Worm (Caenorhabditis elegans): ENCODE data around the gene asp-3.

DNA sequence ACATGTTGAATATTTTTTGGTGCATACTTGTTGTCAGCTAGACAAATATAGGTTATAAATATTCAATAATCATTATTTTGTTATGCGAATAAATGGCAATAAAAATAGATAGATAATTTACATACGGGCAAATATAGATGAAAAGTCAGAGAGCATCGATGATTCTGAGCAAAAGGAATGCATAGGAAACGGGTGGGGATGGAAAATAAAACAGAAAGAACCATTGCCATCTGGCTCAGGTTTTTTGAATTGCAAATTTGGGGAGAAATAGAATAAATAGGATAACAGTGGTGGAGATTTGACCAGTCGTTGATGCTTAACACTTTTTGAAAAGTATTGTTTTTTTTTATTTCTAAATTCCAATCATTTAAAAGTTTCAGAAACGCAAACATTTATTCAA is 8.0 kb upstream of the asp-3 start, which contains the start of gene idpp-6:
- no peak for TF ChIP-seq med-1 (GFP tag; optimal IDR thresholded peaks at IDR 0.05; ENCODE audit: insufficient read depth)
- no peak for TF ChIP-seq ref-1 (GFP tag; conservative IDR thresholded peaks at IDR 0.05)
- no peak for TF ChIP-seq flt-1 (GFP tag; IDR thresholded peaks at IDR 0.05)
- TF ChIP-seq klf-2 (GFP tag; conservative IDR thresholded peaks at IDR 0.05) = no peak
- TF ChIP-seq tab-1 (GFP tag; IDR thresholded peaks at IDR 0.05) = no peak

All from whole organism, midembryonic.